Worm (Caenorhabditis elegans): Measurements from ENCODE around the gene Y81B9A.2.

DNA sequence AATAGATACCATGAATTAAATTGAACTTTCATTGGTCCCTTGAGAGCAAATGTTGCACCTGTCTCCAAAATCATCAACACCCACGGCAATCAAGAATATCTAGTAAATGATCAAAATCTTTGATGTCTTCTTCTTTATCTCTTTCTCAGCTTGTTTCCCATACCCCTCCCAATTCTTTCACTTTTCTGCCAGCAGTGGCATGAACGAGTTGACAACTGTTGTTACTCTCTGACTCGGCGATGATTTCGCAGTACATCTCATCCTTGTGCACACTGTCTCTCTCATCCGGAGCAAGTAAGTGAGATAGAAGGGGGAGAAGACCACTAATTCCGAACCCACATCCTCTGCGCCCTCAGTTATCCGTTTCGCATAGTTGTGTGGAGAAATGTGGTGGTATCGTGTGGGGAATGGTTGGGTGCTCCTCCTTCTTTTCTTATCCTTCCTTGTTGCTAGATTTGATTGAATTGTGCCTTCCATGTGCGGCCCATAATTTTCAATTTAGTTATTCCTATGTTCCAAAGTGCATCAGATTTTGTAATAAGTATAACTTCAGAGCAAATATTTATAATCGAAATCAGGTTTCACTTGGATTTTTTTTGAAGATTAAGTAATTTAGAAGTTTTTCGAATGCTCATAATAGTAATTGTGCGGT lies 22.6 kb upstream of the Y81B9A.2 start:
- no peak for TF ChIP-seq aly-2 (tag; optimal IDR thresholded peaks at IDR 0.05)
- TF ChIP-seq elt-1 (tag; optimal IDR thresholded peaks at IDR 0.05): no peak
- no peak for TF ChIP-seq mml-1 (tag; optimal IDR thresholded peaks at IDR 0.05)
- no peak for TF ChIP-seq nhr-76 (tag; optimal IDR thresholded peaks at IDR 0.05)
- TF ChIP-seq nhr-12 (tag; optimal IDR thresholded peaks at IDR 0.05): no peak
- TF ChIP-seq nhr-11 (tag; optimal IDR thresholded peaks at IDR 0.05): no peak
- TF ChIP-seq nhr-237 (tag; optimal IDR thresholded peaks at IDR 0.05): no peak
- no peak for TF ChIP-seq elt-2 (tag; optimal IDR thresholded peaks at IDR 0.05)

Data from whole organism, L3 larva.